Worm (Caenorhabditis elegans) whole organism, L4 larva: ENCODE results near the gene F52H2.5.

Experiments
- F26F4.8 ChIP-seq: fragments of 200-800 bp; sonication (Bioruptor generic); conservative IDR thresholded peaks from 2 replicates; pipeline ENCODE4 v1.3.6; 2022; ENCODE audit warnings: missing genetic modification characterization, missing compliant biosample characterization
- F44E2.7 ChIP-seq: fragments of 200-800 bp; sonication (Bioruptor generic); IDR thresholded peaks from 2 replicates; pipeline ENCODE4 v2.1.2; 2022; ENCODE audit warnings: missing genetic modification characterization, missing compliant biosample characterization
- R02D3.7 ChIP-seq: fragments of 150-350 bp; sonication (generic microtip); optimal IDR thresholded peaks from 3 replicates; lab custom pipeline; 2014; ENCODE audit warnings: missing biosample characterization, missing genetic modification characterization
- Y5F2A.4 ChIP-seq: fragments of 200-800 bp; sonication (Bioruptor generic); optimal IDR thresholded peaks from 2 replicates; lab custom pipeline; 2018; ENCODE audit warnings: mild to moderate bottlenecking, missing genetic modification characterization, missing compliant biosample characterization
- Y75B8A.6 ChIP-seq: fragments of 200-800 bp; sonication (Bioruptor generic); IDR thresholded peaks from 2 replicates; pipeline ENCODE4 v1.3.6; 2022; ENCODE audit warnings: missing genetic modification reagents, missing genetic modification characterization, missing compliant biosample characterization
- aha-1 ChIP-seq: fragments of 150-350 bp; peaks from one replicate; lab custom pipeline; 2014; ENCODE audit warnings: missing biosample characterization, missing genetic modification characterization
- aly-2 ChIP-seq: sonication (generic microtip); optimal IDR thresholded peaks from 2 replicates; lab custom pipeline; 2018; ENCODE audit warnings: missing biosample characterization, missing genetic modification characterization
- arid-1 ChIP-seq: fragments of 200-800 bp; sonication (Bioruptor generic); conservative IDR thresholded peaks from 2 replicates; pipeline ENCODE4 v1.3.6; 2022; ENCODE audit warnings: missing genetic modification reagents, missing genetic modification characterization, missing compliant biosample characterization
- ceh-20 ChIP-seq: fragments of 200-800 bp; sonication (Bioruptor generic); IDR thresholded peaks from 2 replicates; pipeline ENCODE4 v1.3.6; 2022; ENCODE audit warnings: missing genetic modification reagents, missing genetic modification characterization, missing compliant biosample characterization
- ctbp-1 ChIP-seq: fragments of 200-800 bp; sonication (Bioruptor generic); IDR thresholded peaks from 2 replicates; pipeline ENCODE4 v1.3.6; 2022; ENCODE audit warnings: missing genetic modification reagents, missing genetic modification characterization, missing compliant biosample characterization
- dmd-6 ChIP-seq: fragments of 200-800 bp; sonication (Bioruptor generic); IDR thresholded peaks from 2 replicates; pipeline ENCODE4 v1.3.6; 2022; ENCODE audit warnings: missing genetic modification reagents, missing genetic modification characterization, missing compliant biosample characterization
- dmd-9 ChIP-seq: fragments of 200-800 bp; sonication (Bioruptor generic); IDR thresholded peaks from 2 replicates; pipeline ENCODE4 v1.3.6; 2022; ENCODE audit warnings: missing genetic modification reagents, missing genetic modification characterization, missing compliant biosample characterization
- dve-1 ChIP-seq: sonication (generic microtip); optimal IDR thresholded peaks from 2 replicates; lab custom pipeline; 2017; ENCODE audit warnings: antibody characterized with exemption, mild to moderate bottlenecking, missing genetic modification characterization, missing compliant biosample characterization; ENCODE audit not compliant: insufficient read depth
- egl-43 ChIP-seq: fragments of 200-800 bp; sonication (Bioruptor generic); IDR thresholded peaks from 2 replicates; pipeline ENCODE4 v1.3.6; 2022; ENCODE audit warnings: missing genetic modification reagents, missing genetic modification characterization, missing compliant biosample characterization
- fkh-10 ChIP-seq: fragments of 150-350 bp; optimal IDR thresholded peaks from 2 replicates; lab custom pipeline; 2014; ENCODE audit warnings: missing biosample characterization, missing genetic modification reagents, missing genetic modification characterization
- hif-1 ChIP-seq, 2 experiments: sonication (generic microtip); optimal IDR thresholded peaks; 2 replicates each; lab custom pipeline; 2016 to 2017; ENCODE audit warnings: missing compliant biosample characterization in 2 of 2, missing genetic modification characterization in 2 of 2, missing genetic modification reagents in 2 of 2, missing genotype in 2 of 2, mild to moderate bottlenecking in 1 of 2
- hlh-11 ChIP-seq: fragments of 200-800 bp; sonication (Bioruptor generic); optimal IDR thresholded peaks from 2 replicates; lab custom pipeline; 2018; ENCODE audit warnings: mild to moderate bottlenecking, missing genetic modification characterization, missing compliant biosample characterization
- hlh-30 ChIP-seq: sonication (generic microtip); optimal IDR thresholded peaks from 2 replicates; lab custom pipeline; 2017; ENCODE audit warnings: antibody characterized with exemption, mild to moderate bottlenecking, missing genetic modification characterization, missing compliant biosample characterization; ENCODE audit not compliant: insufficient read depth
- jun-1 ChIP-seq: fragments of 150-350 bp; optimal IDR thresholded peaks from 2 replicates; lab custom pipeline; 2014; ENCODE audit warnings: missing biosample characterization, missing genetic modification reagents, missing genetic modification characterization
- lim-7 ChIP-seq: fragments of 200-800 bp; sonication (Bioruptor generic); IDR thresholded peaks from 2 replicates; pipeline ENCODE4 v1.3.6; 2022; ENCODE audit warnings: missing genetic modification characterization, missing compliant biosample characterization
- lin-13 ChIP-seq: fragments of 150-350 bp; optimal IDR thresholded peaks from 2 replicates; lab custom pipeline; 2014; ENCODE audit warnings: missing biosample characterization, missing genetic modification reagents, missing genetic modification characterization
- lin-29 ChIP-seq: fragments of 200-800 bp; sonication (Bioruptor generic); IDR thresholded peaks from 2 replicates; pipeline ENCODE4 v1.3.6; 2022; ENCODE audit warnings: missing genetic modification reagents, missing genetic modification characterization, missing compliant biosample characterization
- lin-38 ChIP-seq: fragments of 200-800 bp; sonication (Bioruptor generic); IDR thresholded peaks from 2 replicates; pipeline ENCODE4 v1.3.6; 2022; ENCODE audit warnings: missing genetic modification reagents, missing genetic modification characterization, missing compliant biosample characterization
- mdl-1 ChIP-seq, 2 experiments: fragments of 150-350 bp in 1 of 2; sonication (generic microtip) in 1 of 2; optimal IDR thresholded peaks; 2 replicates each; lab custom pipeline; 2014 to 2017; ENCODE audit warnings: missing biosample characterization in 2 of 2, missing genetic modification characterization in 2 of 2
- mep-1 ChIP-seq: fragments of 150-350 bp; sonication (generic microtip); optimal IDR thresholded peaks from 3 replicates; lab custom pipeline; 2014; ENCODE audit warnings: missing biosample characterization, missing genetic modification characterization
- mes-2 ChIP-seq: sonication (generic microtip); optimal IDR thresholded peaks from 2 replicates; lab custom pipeline; 2016; ENCODE audit warnings: missing genotype, mild to moderate bottlenecking, missing genetic modification characterization, missing compliant biosample characterization; ENCODE audit not compliant: poor library complexity, severe bottlenecking
- mxl-3 ChIP-seq: fragments of 200-800 bp; sonication (Bioruptor generic); optimal IDR thresholded peaks from 2 replicates; lab custom pipeline; 2018; ENCODE audit warnings: mild to moderate bottlenecking, missing genetic modification characterization, missing compliant biosample characterization
- nhr-111 ChIP-seq: fragments of 200-800 bp; sonication (Bioruptor generic); optimal IDR thresholded peaks from 2 replicates; lab custom pipeline; 2018; ENCODE audit warnings: mild to moderate bottlenecking, missing genetic modification characterization, missing compliant biosample characterization
- nhr-25 ChIP-seq: sonication (generic microtip); optimal IDR thresholded peaks from 2 replicates; lab custom pipeline; 2017; ENCODE audit warnings: missing genetic modification characterization, mild to moderate bottlenecking, missing compliant biosample characterization, antibody characterized with exemption, moderate library complexity, borderline replicate concordance; ENCODE audit not compliant: insufficient read depth
- nhr-28 ChIP-seq: fragments of 150-350 bp; optimal IDR thresholded peaks from 2 replicates; lab custom pipeline; 2014; ENCODE audit warnings: missing biosample characterization, missing genetic modification characterization
- nhr-42 ChIP-seq: fragments of 200-800 bp; sonication (Bioruptor generic); IDR thresholded peaks from 2 replicates; pipeline ENCODE4 v1.3.6; 2022; ENCODE audit warnings: missing genetic modification characterization, missing compliant biosample characterization
- nhr-48 ChIP-seq: sonication (generic microtip); optimal IDR thresholded peaks from 2 replicates; lab custom pipeline; 2016; ENCODE audit warnings: mild to moderate bottlenecking, missing genetic modification characterization, missing compliant biosample characterization
- nhr-6 ChIP-seq: fragments of 150-350 bp; optimal IDR thresholded peaks from 2 replicates; lab custom pipeline; 2014; ENCODE audit warnings: missing biosample characterization, missing genetic modification characterization
- saeg-2 ChIP-seq: fragments of 200-800 bp; sonication (Bioruptor generic); IDR thresholded peaks from 2 replicates; pipeline ENCODE4 v1.3.6; 2022; ENCODE audit warnings: missing genetic modification reagents, missing genetic modification characterization, missing compliant biosample characterization
- sdz-12 ChIP-seq: fragments of 200-800 bp; sonication (Bioruptor generic); optimal IDR thresholded peaks from 2 replicates; lab custom pipeline; 2018; ENCODE audit warnings: mild to moderate bottlenecking, missing genetic modification characterization, missing compliant biosample characterization
- skn-1 ChIP-seq: fragments of 150-350 bp; optimal IDR thresholded peaks from 2 replicates; lab custom pipeline; 2014; ENCODE audit warnings: missing biosample characterization, missing genetic modification characterization
- snpc-1.2 ChIP-seq: fragments of 200-800 bp; sonication (Bioruptor generic); IDR thresholded peaks from 2 replicates; pipeline ENCODE4 v1.3.6; 2022; ENCODE audit warnings: missing genetic modification reagents, missing genetic modification characterization, missing compliant biosample characterization
- tra-1 ChIP-seq: fragments of 200-800 bp; sonication (Bioruptor generic); IDR thresholded peaks from 2 replicates; pipeline ENCODE4 v1.3.6; 2022; ENCODE audit warnings: missing genetic modification reagents, missing genetic modification characterization, missing compliant biosample characterization
- unc-62 ChIP-seq, 3 experiments: fragments of 150-350 bp in 1 of 3; sonication (generic microtip); optimal IDR thresholded peaks in 2 of 3; peaks in 1 of 3; 1 replicate in 1 of 3; 2 replicates in 2 of 3; lab custom pipeline; 2014 to 2017; ENCODE audit warnings: missing biosample characterization in 3 of 3, missing genetic modification characterization in 3 of 3, missing genetic modification reagents in 3 of 3, missing genotype in 1 of 3
- zip-11 ChIP-seq: fragments of 200-800 bp; sonication (Bioruptor generic); IDR thresholded peaks from 2 replicates; pipeline ENCODE4 v1.3.6; 2022; ENCODE audit warnings: missing genetic modification characterization, missing compliant biosample characterization
- zip-2 ChIP-seq: fragments of 150-350 bp; optimal IDR thresholded peaks from 2 replicates; lab custom pipeline; 2014; ENCODE audit warnings: missing biosample characterization, missing genetic modification characterization

Gene F52H2.5

ce11 chrX:2591586-2592000 is 31.7 kb upstream of the F52H2.5 start (continued):
- TF ChIP-seq jun-1 (tag; lab: Kevin White, UChicago) (no peak), nhr-48 (tag; lab: Kevin White, UChicago) (peak; percentile 29), dmd-6 (GFP tag; lab: Robert Waterston, UW) (peak; percentile 36), snpc-1.2 (GFP tag; lab: Robert Waterston, UW) (no peak), R02D3.7 (tag; lab: Kevin White, UChicago) (no peak), nhr-111 (GFP tag; lab: Kevin White, UChicago) (no peak), mdl-1 (tag; optimal IDR thresholded peaks at IDR 0.05; lab: Kevin White, UChicago) (peak in 1 of 2 experiments; percentile 37), mes-2 (tag; lab: Kevin White, UChicago) (peak; percentile 39), lim-7 (GFP tag; lab: Robert Waterston, UW) (no peak), F26F4.8 (no peak), unc-62 (GFP tag; optimal IDR thresholded peaks at IDR 0.05 in 1 of 2; lab: Kevin White, UChicago) (no peak), unc-62 (tag; optimal IDR thresholded peaks at IDR 0.05; lab: Kevin White, UChicago) (no peak), fkh-10 (GFP tag; lab: Kevin White, UChicago) (no peak), Y75B8A.6 (no peak), arid-1 (GFP tag; lab: Robert Waterston, UW) (0 out of 2 replicates have a peak, but pooled peaks have one; percentile 26), lin-38 (GFP tag; lab: Robert Waterston, UW) (no peak), lin-29 (GFP tag; lab: Robert Waterston, UW) (no peak)

- peak; percentile 79 for TF ChIP-seq nhr-48 (tag; lab: Kevin White, UChicago)
- TF ChIP-seq mep-1 (tag; lab: Kevin White, UChicago), result peak; percentile 54
- no peak for TF ChIP-seq F44E2.7 (GFP tag; lab: Robert Waterston, UW)
- TF ChIP-seq F26F4.8, result no peak
- peak in 1 of 2 experiments; percentile 60 for TF ChIP-seq mdl-1 (tag; optimal IDR thresholded peaks at IDR 0.05; lab: Kevin White, UChicago)
- no peak for TF ChIP-seq zip-2
- TF ChIP-seq hif-1 (tag; optimal IDR thresholded peaks at IDR 0.05; lab: Kevin White, UChicago), result no peak
- TF ChIP-seq aha-1, result peak; percentile 71
- no peak for TF ChIP-seq lin-13
- TF ChIP-seq hlh-11 (tag; lab: Kevin White, UChicago), result peak; percentile 71
- TF ChIP-seq hlh-30 (tag; lab: Kevin White, UChicago), result peak; percentile 64
- TF ChIP-seq dmd-6 (GFP tag; lab: Robert Waterston, UW), result 0 out of 2 replicates have a peak, but pooled peaks have one; percentile 17
- TF ChIP-seq sdz-12 (GFP tag; lab: Kevin White, UChicago), result no peak
- peak; percentile 55 for TF ChIP-seq dve-1 (tag; lab: Kevin White, UChicago)
- peak in 1 of 2 experiments; percentile 95 for TF ChIP-seq unc-62 (GFP tag; optimal IDR thresholded peaks at IDR 0.05 in 1 of 2; lab: Kevin White, UChicago)
- TF ChIP-seq unc-62 (tag; optimal IDR thresholded peaks at IDR 0.05; lab: Kevin White, UChicago), result no peak
- TF ChIP-seq ceh-20 (GFP tag; lab: Robert Waterston, UW), result 0 out of 2 replicates have a peak, but pooled peaks have one; percentile 27
- TF ChIP-seq arid-1 (GFP tag; lab: Robert Waterston, UW), result no peak
- no peak for TF ChIP-seq Y5F2A.4 (GFP tag; lab: Kevin White, UChicago)
- no peak for TF ChIP-seq saeg-2 (GFP tag; lab: Robert Waterston, UW)
- TF ChIP-seq egl-43, result no peak
- TF ChIP-seq zip-11, result no peak
- TF ChIP-seq skn-1 (tag; lab: Kevin White, UChicago), result no peak
- TF ChIP-seq aly-2 (tag; lab: Kevin White, UChicago), result no peak
- no peak for TF ChIP-seq dmd-9 (GFP tag; lab: Robert Waterston, UW)
- peak; percentile 30 for TF ChIP-seq mxl-3 (GFP tag; lab: Kevin White, UChicago)
- TF ChIP-seq nhr-28 (tag; lab: Kevin White, UChicago), result peak; percentile 79
- TF ChIP-seq tra-1 (GFP tag; lab: Robert Waterston, UW), result peak; percentile 71; the same call in 1 of the 2 replicates
- TF ChIP-seq nhr-25, result peak; percentile 68
- TF ChIP-seq ctbp-1, result no peak
- TF ChIP-seq nhr-6 (tag; lab: Kevin White, UChicago), result peak; percentile 1
- no peak for TF ChIP-seq nhr-42 (GFP tag; lab: Robert Waterston, UW)
Observed at ce11 chrX:2590777-2591176, 30.9 kb upstream of the F52H2.5 start.
